Fruit fly (Drosophila melanogaster) whole organism, prepupa: ENCODE data around the gene Tsf2.

Experiments
- Blimp-1 ChIP-seq: fragments of 200-800 bp; sonication (Bioruptor generic); optimal IDR thresholded peaks from 3 replicates; lab custom pipeline; 2017; ENCODE audit warnings: missing biosample characterization, missing genetic modification characterization, mild to moderate bottlenecking, moderate library complexity, missing genetic modification reagents
- CG10631 ChIP-seq: fragments of 200-800 bp; sonication (Bioruptor generic); optimal IDR thresholded peaks from 2 replicates; lab custom pipeline; 2016; ENCODE audit warnings: missing biosample characterization, missing genetic modification characterization
- CG10669 ChIP-seq: fragments of 200-800 bp; sonication (Bioruptor generic); optimal IDR thresholded peaks from 3 replicates; lab custom pipeline; 2018; ENCODE audit warnings: missing biosample characterization, mild to moderate bottlenecking, missing genetic modification characterization, moderate library complexity
- CG11294 ChIP-seq: fragments of 200-800 bp; sonication (Bioruptor generic); IDR thresholded peaks from 2 replicates; pipeline ENCODE4 v1.3.6; 2022; ENCODE audit warnings: missing biosample characterization, missing genetic modification characterization
- CG11762 ChIP-seq: fragments of 200-800 bp; sonication (Bioruptor generic); optimal IDR thresholded peaks from 3 replicates; lab custom pipeline; 2016; ENCODE audit warnings: missing biosample characterization, missing genetic modification characterization; ENCODE audit not compliant: insufficient read depth
- CG11902 ChIP-seq: fragments of 200-800 bp; sonication (Bioruptor generic); optimal IDR thresholded peaks from 3 replicates; lab custom pipeline; 2016; ENCODE audit warnings: missing biosample characterization, missing genetic modification characterization
- CG15336 ChIP-seq: fragments of 200-800 bp; sonication (Bioruptor generic); IDR thresholded peaks from 2 replicates; pipeline ENCODE4 v1.3.6; 2022; ENCODE audit warnings: missing biosample characterization, missing genetic modification characterization
- CG1621 ChIP-seq: fragments of 200-800 bp; sonication (Bioruptor generic); optimal IDR thresholded peaks from 3 replicates; lab custom pipeline; 2018; ENCODE audit warnings: missing biosample characterization, mild to moderate bottlenecking, missing genetic modification characterization
- CG16779 ChIP-seq: fragments of 200-800 bp; sonication (Bioruptor generic); optimal IDR thresholded peaks from 3 replicates; lab custom pipeline; 2017; ENCODE audit warnings: missing biosample characterization, mild to moderate bottlenecking, missing genetic modification characterization
- CG3032 ChIP-seq: fragments of 200-800 bp; optimal IDR thresholded peaks from 2 replicates; lab custom pipeline; 2019; ENCODE audit warnings: missing biosample characterization, mild to moderate bottlenecking, missing genetic modification characterization, moderate library complexity
- CG31627 ChIP-seq: fragments of 200-800 bp; sonication (Bioruptor generic); optimal IDR thresholded peaks from 3 replicates; lab custom pipeline; 2016; ENCODE audit warnings: missing biosample characterization, missing genetic modification characterization
- CG32006 ChIP-seq: fragments of 200-800 bp; sonication (Bioruptor generic); optimal IDR thresholded peaks from 3 replicates; lab custom pipeline; 2017; ENCODE audit warnings: missing biosample characterization, mild to moderate bottlenecking, missing genetic modification characterization
- CG34406 ChIP-seq: fragments of 200-800 bp; sonication (Bioruptor generic); optimal IDR thresholded peaks from 3 replicates; lab custom pipeline; 2016; ENCODE audit warnings: missing biosample characterization, missing genetic modification characterization
- CG3919 ChIP-seq: fragments of 200-800 bp; sonication (Bioruptor generic); optimal IDR thresholded peaks from 3 replicates; lab custom pipeline; 2016; ENCODE audit warnings: missing biosample characterization, missing genetic modification characterization
- CG4318 ChIP-seq: fragments of 200-800 bp; sonication (Bioruptor generic); optimal IDR thresholded peaks from 3 replicates; lab custom pipeline; 2017; ENCODE audit warnings: missing biosample characterization, mild to moderate bottlenecking, missing genetic modification characterization
- CG6163 ChIP-seq: fragments of 200-800 bp; sonication (Bioruptor generic); IDR thresholded peaks from 3 replicates; pipeline ENCODE4 v1.3.6; 2022; ENCODE audit warnings: missing biosample characterization, missing genetic modification characterization
- CG6276 ChIP-seq: fragments of 200-800 bp; sonication (Bioruptor generic); optimal IDR thresholded peaks from 2 replicates; lab custom pipeline; 2017; ENCODE audit warnings: missing biosample characterization, mild to moderate bottlenecking, missing genetic modification characterization
- CG6792 ChIP-seq: fragments of 200-800 bp; sonication (Bioruptor generic); optimal IDR thresholded peaks from 3 replicates; lab custom pipeline; 2016; ENCODE audit warnings: missing biosample characterization, missing genetic modification characterization
- CG6808 ChIP-seq: fragments of 200-800 bp; sonication (Bioruptor generic); optimal IDR thresholded peaks from 3 replicates; lab custom pipeline; 2017; ENCODE audit warnings: missing biosample characterization, missing genetic modification characterization, mild to moderate bottlenecking, moderate library complexity, missing genetic modification reagents
- CG6854 ChIP-seq: fragments of 200-800 bp; sonication (Bioruptor generic); optimal IDR thresholded peaks from 2 replicates; lab custom pipeline; 2017; ENCODE audit warnings: missing biosample characterization, mild to moderate bottlenecking, missing genetic modification characterization
- CG7368 ChIP-seq: fragments of 200-800 bp; sonication (Bioruptor generic); optimal IDR thresholded peaks from 3 replicates; lab custom pipeline; 2016; ENCODE audit warnings: missing biosample characterization, missing genetic modification characterization
- CG8119 ChIP-seq: fragments of 200-800 bp; sonication (Bioruptor generic); IDR thresholded peaks from 3 replicates; pipeline ENCODE4 v1.3.6; 2022; ENCODE audit warnings: missing biosample characterization, missing genetic modification characterization
- CG8319 ChIP-seq: fragments of 200-800 bp; sonication (Bioruptor generic); optimal IDR thresholded peaks from 3 replicates; lab custom pipeline; 2016; ENCODE audit warnings: missing biosample characterization, missing genetic modification characterization
- CG8632 ChIP-seq: fragments of 200-800 bp; sonication (Bioruptor generic); optimal IDR thresholded peaks from 3 replicates; lab custom pipeline; 2016; ENCODE audit warnings: missing biosample characterization, missing genetic modification characterization
- CG9139 ChIP-seq: fragments of 200-800 bp; sonication (Bioruptor generic); optimal IDR thresholded peaks from 3 replicates; lab custom pipeline; 2017; ENCODE audit warnings: missing biosample characterization, mild to moderate bottlenecking, missing genetic modification characterization
- Eip75B ChIP-seq: fragments of 200-800 bp; sonication (Bioruptor generic); optimal IDR thresholded peaks from 3 replicates; lab custom pipeline; 2016; ENCODE audit warnings: missing biosample characterization, missing genetic modification characterization
- Eip78C ChIP-seq: fragments of 200-800 bp; sonication (Bioruptor generic); peaks from one replicate; lab custom pipeline; 2016; ENCODE audit warnings: missing biosample characterization, missing genetic modification characterization
- Eip93F ChIP-seq: fragments of 200-800 bp; sonication (Bioruptor generic); optimal IDR thresholded peaks from 2 replicates; lab custom pipeline; 2016; ENCODE audit warnings: missing biosample characterization, mild to moderate bottlenecking, missing genetic modification characterization
- Ets21C ChIP-seq: fragments of 200-800 bp; sonication (Bioruptor generic); optimal IDR thresholded peaks from 3 replicates; lab custom pipeline; 2016; ENCODE audit warnings: missing biosample characterization, missing genetic modification characterization
- Gug ChIP-seq: fragments of 200-800 bp; sonication (Bioruptor generic); IDR thresholded peaks from 2 replicates; pipeline ENCODE4 v1.3.6; 2022; ENCODE audit warnings: missing biosample characterization, missing genetic modification characterization
- Hr38 ChIP-seq: sonication (Bioruptor generic); optimal IDR thresholded peaks from 2 replicates; lab custom pipeline; 2016; ENCODE audit warnings: missing biosample characterization, missing genetic modification characterization
- Hr39 ChIP-seq: fragments of 200-800 bp; sonication (Bioruptor generic); optimal IDR thresholded peaks from 2 replicates; lab custom pipeline; 2016; ENCODE audit warnings: missing biosample characterization, missing genetic modification characterization
- Hr4 ChIP-seq: fragments of 200-800 bp; sonication (Bioruptor generic); optimal IDR thresholded peaks from 3 replicates; lab custom pipeline; 2016; ENCODE audit warnings: missing biosample characterization, missing genetic modification characterization
- Lpt ChIP-seq: fragments of 200-800 bp; sonication (Bioruptor generic); optimal IDR thresholded peaks from 3 replicates; lab custom pipeline; 2016; ENCODE audit warnings: missing biosample characterization, missing genetic modification characterization
- Smox ChIP-seq: fragments of 200-800 bp; sonication (Bioruptor generic); optimal IDR thresholded peaks from 3 replicates; lab custom pipeline; 2016; ENCODE audit warnings: missing biosample characterization, missing genetic modification characterization
- Sox14 ChIP-seq: fragments of 200-800 bp; sonication (Bioruptor generic); optimal IDR thresholded peaks from 3 replicates; lab custom pipeline; 2016; ENCODE audit warnings: missing biosample characterization, missing genetic modification characterization
- Sox15 ChIP-seq: fragments of 200-800 bp; sonication (Bioruptor generic); optimal IDR thresholded peaks from 3 replicates; lab custom pipeline; 2016; ENCODE audit warnings: missing biosample characterization, missing genetic modification characterization
- cyc ChIP-seq: fragments of 200-800 bp; sonication (Bioruptor generic); optimal IDR thresholded peaks from 3 replicates; lab custom pipeline; 2016; ENCODE audit warnings: missing biosample characterization, missing genetic modification characterization
- dac ChIP-seq: fragments of 200-800 bp; sonication (Bioruptor generic); optimal IDR thresholded peaks from 2 replicates; lab custom pipeline; 2017; ENCODE audit warnings: missing biosample characterization, mild to moderate bottlenecking, missing genetic modification characterization
- dsx ChIP-seq: fragments of 200-800 bp; optimal IDR thresholded peaks from 3 replicates; lab custom pipeline; 2019; ENCODE audit warnings: missing biosample characterization, mild to moderate bottlenecking, missing genetic modification characterization, moderate library complexity; ENCODE audit not compliant: poor library complexity, severe bottlenecking
- esn ChIP-seq: fragments of 200-800 bp; sonication (Bioruptor generic); optimal IDR thresholded peaks from 2 replicates; lab custom pipeline; 2016; ENCODE audit warnings: missing biosample characterization, mild to moderate bottlenecking, missing genetic modification characterization, moderate library complexity
- fd59A ChIP-seq: fragments of 200-800 bp; sonication (Bioruptor generic); optimal IDR thresholded peaks from 2 replicates; lab custom pipeline; 2017; ENCODE audit warnings: missing biosample characterization, mild to moderate bottlenecking, missing genetic modification characterization, missing genetic modification reagents
- lz ChIP-seq: fragments of 200-800 bp; sonication (Bioruptor generic); optimal IDR thresholded peaks from 3 replicates; lab custom pipeline; 2016; ENCODE audit warnings: missing biosample characterization, missing genetic modification characterization
- salr ChIP-seq, 2 experiments: fragments of 200-800 bp; sonication (Bioruptor generic); optimal IDR thresholded peaks; 3 replicates each; lab custom pipeline; 2016 to 2018; ENCODE audit warnings: missing biosample characterization in 2 of 2, missing genetic modification characterization in 2 of 2, mild to moderate bottlenecking in 1 of 2
- svp ChIP-seq: fragments of 200-800 bp; sonication (Bioruptor generic); peaks from one replicate; lab custom pipeline; 2016; ENCODE audit warnings: missing biosample characterization, missing genetic modification characterization
- topi ChIP-seq: fragments of 200-800 bp; sonication (Bioruptor generic); optimal IDR thresholded peaks from 3 replicates; lab custom pipeline; 2016; ENCODE audit warnings: missing biosample characterization, missing genetic modification characterization
- vri ChIP-seq: fragments of 200-800 bp; sonication (Bioruptor generic); optimal IDR thresholded peaks from 3 replicates; lab custom pipeline; 2016; ENCODE audit warnings: missing biosample characterization, mild to moderate bottlenecking, missing genetic modification characterization

The Tsf2 gene

DNA sequence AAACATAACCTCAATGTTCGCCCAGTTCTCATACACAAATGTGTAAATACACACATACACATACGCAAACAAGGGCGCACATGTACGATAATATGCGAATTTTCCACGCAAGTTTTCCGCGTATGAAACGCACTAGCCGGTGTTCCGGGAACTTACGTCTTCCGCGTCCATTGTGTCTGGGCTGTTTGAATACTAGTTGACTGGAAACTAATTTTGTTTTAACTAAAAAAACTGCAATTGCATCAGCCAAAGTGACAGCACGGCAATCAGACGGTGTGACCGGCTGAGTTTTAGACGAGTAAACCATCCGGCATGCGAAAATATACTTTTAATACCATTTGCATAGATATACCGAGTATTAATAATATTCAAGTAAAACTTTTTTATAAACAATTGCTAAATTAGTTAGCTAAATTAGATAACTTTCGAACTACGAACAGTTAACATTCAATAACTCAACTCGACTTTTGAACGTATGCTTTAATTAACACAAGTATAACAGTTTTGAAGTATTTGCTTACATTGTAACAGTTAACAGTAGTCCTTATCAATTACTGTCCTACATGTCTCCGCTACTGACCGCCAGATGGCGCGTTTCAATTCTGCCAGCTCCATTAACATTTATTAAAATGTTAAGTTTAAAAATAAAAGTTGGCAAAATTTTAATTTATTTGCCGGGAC is 7.0 kb downstream of the Tsf2 start, which contains the start of gene eIF2beta (continued):
- TF ChIP-seq dsx (GFP tag; lab: Kevin White, UChicago): peak; percentile 100
- no peak for TF ChIP-seq dac (GFP tag; lab: Kevin White, UChicago)
- no peak for TF ChIP-seq Lpt (GFP tag; lab: Kevin White, UChicago)
- no peak for TF ChIP-seq CG6792 (GFP tag; lab: Kevin White, UChicago)
- no peak for TF ChIP-seq CG9139
- no peak for TF ChIP-seq CG10669 (GFP tag; lab: Kevin White, UChicago)
- TF ChIP-seq CG8632 (GFP tag; lab: Kevin White, UChicago): peak; percentile 15
- peak; percentile 37 for TF ChIP-seq CG6854 (GFP tag; lab: Kevin White, UChicago)
- peak; percentile 32 for TF ChIP-seq CG31627
- no peak for TF ChIP-seq CG3032 (tag; lab: Kevin White, UChicago)
- no peak for TF ChIP-seq CG6163
- TF ChIP-seq CG6808 (GFP tag; lab: Kevin White, UChicago): peak; percentile 9
- TF ChIP-seq Hr4 (GFP tag; lab: Kevin White, UChicago): peak; percentile 59
- peak; percentile 58 for TF ChIP-seq cyc (GFP tag; lab: Kevin White, UChicago)
- TF ChIP-seq CG6276: no peak
- TF ChIP-seq fd59A (GFP tag; lab: Kevin White, UChicago): no peak
- no peak for TF ChIP-seq CG15336 (GFP tag; lab: Robert Waterston, UW)
- no peak for TF ChIP-seq salr (GFP tag; optimal IDR thresholded peaks at IDR 0.05; lab: Kevin White, UChicago)
- peak; percentile 45 for TF ChIP-seq Smox (GFP tag; lab: Kevin White, UChicago)
- TF ChIP-seq CG3919 (GFP tag; lab: Kevin White, UChicago): peak; percentile 81
- TF ChIP-seq svp: peak; percentile 67
- TF ChIP-seq, all 60 proteins: peak for 30

DNA sequence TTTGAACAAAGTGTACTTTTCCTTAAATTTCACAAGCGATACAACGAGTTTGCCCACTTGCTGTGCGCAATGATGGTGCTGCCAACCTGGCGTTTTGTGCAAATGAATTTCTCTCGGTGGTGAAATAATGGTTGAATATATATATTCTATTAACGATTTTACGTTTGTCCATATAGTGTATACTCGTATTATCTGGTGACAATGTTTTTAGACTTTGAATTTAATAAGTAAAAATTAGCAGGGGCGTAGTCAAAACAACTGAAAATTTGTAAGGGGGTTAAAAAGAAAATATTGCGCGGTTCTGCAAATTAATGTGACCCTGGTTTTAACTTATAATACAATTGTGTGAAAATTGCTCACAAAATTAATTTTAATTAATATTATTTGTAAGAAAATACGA is 9.6 kb downstream of the Tsf2 start, which contains the start of the genes ver and Gcn5:
Gene ver, plus strand, starts transcription at position 47 of the 400 bp plus-strand sequence.
Gene Gcn5, minus strand, starts transcription at position 74 of the 400 bp plus-strand sequence.
- TF ChIP-seq Ets21C (peak; percentile 94), Hr4 (GFP tag; lab: Kevin White, UChicago) (peak; percentile 97), CG8632 (GFP tag; lab: Kevin White, UChicago) (peak; percentile 97), CG8119 (GFP tag; lab: Robert Waterston, UW) (peak; percentile 96), dsx (GFP tag; lab: Kevin White, UChicago) (peak; percentile 90), svp (peak; percentile 99), CG16779 (peak; percentile 90), cyc (GFP tag; lab: Kevin White, UChicago) (peak; percentile 97), CG10669 (GFP tag; lab: Kevin White, UChicago) (peak; percentile 94), Eip78C (GFP tag; lab: Kevin White, UChicago) (peak; percentile 99), CG8319 (GFP tag; lab: Kevin White, UChicago) (peak; percentile 95), Gug (GFP tag; lab: Robert Waterston, UW) (peak; percentile 96), esn (GFP tag; lab: Kevin White, UChicago) (peak; percentile 98), Smox (GFP tag; lab: Kevin White, UChicago) (peak; percentile 97), CG11902 (GFP tag; lab: Kevin White, UChicago) (peak; percentile 92), Hr39 (GFP tag; lab: Kevin White, UChicago) (peak; percentile 97), dac (GFP tag; lab: Kevin White, UChicago) (peak; percentile 88), CG7368 (GFP tag; lab: Kevin White, UChicago) (peak; percentile 89), CG6854 (GFP tag; lab: Kevin White, UChicago) (peak; percentile 93), Lpt (GFP tag; lab: Kevin White, UChicago) (peak; percentile 95), Blimp-1 (GFP tag; lab: Kevin White, UChicago) (peak; percentile 90), CG4318 (GFP tag; lab: Kevin White, UChicago) (peak; percentile 94), Sox14 (GFP tag; lab: Kevin White, UChicago) (peak; percentile 98), CG10631 (GFP tag; lab: Kevin White, UChicago) (peak; percentile 96), CG11294 (GFP tag; lab: Robert Waterston, UW) (peak; percentile 95), CG32006 (GFP tag; lab: Kevin White, UChicago) (peak; percentile 97), lz (GFP tag; lab: Kevin White, UChicago) (peak; percentile 98), topi (peak; percentile 98), CG1621 (tag; lab: Kevin White, UChicago) (peak; percentile 88), Hr38 (GFP tag; lab: Kevin White, UChicago) (peak; percentile 12), CG6792 (GFP tag; lab: Kevin White, UChicago) (peak; percentile 94), CG34406 (GFP tag; lab: Kevin White, UChicago) (peak; percentile 97), vri (peak; percentile 98), CG11762 (peak; percentile 92), Eip93F (GFP tag; lab: Kevin White, UChicago) (peak; percentile 90), Sox15 (peak; percentile 95), Eip75B (peak; percentile 96)
